Worm (Caenorhabditis elegans): ENCODE measurements around the gene K06H6.2.

K06H6.2 gene

ce11 chrV:619054-619453 is 33.5 kb downstream of the K06H6.2 start, which contains the start of gene F48G7.4 (continued):
- no peak for TF ChIP-seq egl-43 (GFP tag; IDR thresholded peaks at IDR 0.05)
- TF ChIP-seq F26F4.8 (GFP tag; conservative IDR thresholded peaks at IDR 0.05): no peak
- TF ChIP-seq ztf-7 (tag; optimal IDR thresholded peaks at IDR 0.05): no peak
- no peak for TF ChIP-seq lin-39 (tag; optimal IDR thresholded peaks at IDR 0.05)
- TF ChIP-seq mxl-2 (GFP tag; conservative IDR thresholded peaks at IDR 0.05): no peak
- TF ChIP-seq Y75B8A.6 (GFP tag; IDR thresholded peaks at IDR 0.05): no peak
- no peak for TF ChIP-seq Y5F2A.4 (GFP tag; optimal IDR thresholded peaks at IDR 0.05)
- no peak for TF ChIP-seq spr-1 (tag; optimal IDR thresholded peaks at IDR 0.05)
- TF ChIP-seq aha-1 (tag): no peak
- TF ChIP-seq Y48G9A.11 (GFP tag; IDR thresholded peaks at IDR 0.05): no peak
- peak; percentile 73 for TF ChIP-seq mep-1 (tag; optimal IDR thresholded peaks at IDR 0.05)
- TF ChIP-seq ces-1 (GFP tag; optimal IDR thresholded peaks at IDR 0.05): no peak
- TF ChIP-seq egl-27 (tag; optimal IDR thresholded peaks at IDR 0.05): no peak
- peak; percentile 75 for TF ChIP-seq dmd-6 (GFP tag; IDR thresholded peaks at IDR 0.05)
- no peak for TF ChIP-seq F49E8.2 (tag; optimal IDR thresholded peaks at IDR 0.05; ENCODE audit: borderline replicate concordance)
- TF ChIP-seq ztf-11 (tag; optimal IDR thresholded peaks at IDR 0.05): no peak
- no peak for TF ChIP-seq nhr-102 (tag; optimal IDR thresholded peaks at IDR 0.05)
- TF ChIP-seq php-3 (GFP tag; IDR thresholded peaks at IDR 0.05): no peak
- no peak for TF ChIP-seq daf-8 (GFP tag; IDR thresholded peaks at IDR 0.05)
- TF ChIP-seq madf-9 (GFP tag; conservative IDR thresholded peaks at IDR 0.05): no peak
- TF ChIP-seq lin-38 (GFP tag; IDR thresholded peaks at IDR 0.05): no peak
- TF ChIP-seq dpl-1 (GFP tag; optimal IDR thresholded peaks at IDR 0.05): peak; percentile 10
- no peak for TF ChIP-seq zip-2 (tag; optimal IDR thresholded peaks at IDR 0.05)
- no peak for TF ChIP-seq unc-39 (tag; optimal IDR thresholded peaks at IDR 0.05)
- TF ChIP-seq snpc-4 (tag; optimal IDR thresholded peaks at IDR 0.05): no peak
- TF ChIP-seq snpc-1.2 (GFP tag; IDR thresholded peaks at IDR 0.05): no peak
- TF ChIP-seq unc-62 (GFP tag; optimal IDR thresholded peaks at IDR 0.05 in 1 of 2): peak in 1 of 2 experiments; percentile 99
- no peak for TF ChIP-seq unc-62 (tag; optimal IDR thresholded peaks at IDR 0.05)
- TF ChIP-seq F10B5.3 (tag; optimal IDR thresholded peaks at IDR 0.05): no peak
- TF ChIP-seq lir-3 (tag; optimal IDR thresholded peaks at IDR 0.05): no peak
- no peak for TF ChIP-seq nhr-25 (tag; optimal IDR thresholded peaks at IDR 0.05; ENCODE audit: borderline replicate concordance, insufficient read depth)
- no peak for TF ChIP-seq ZK337.2 (GFP tag; IDR thresholded peaks at IDR 0.05)
- TF ChIP-seq lim-7 (GFP tag; IDR thresholded peaks at IDR 0.05): no peak
- peak; percentile 65 for TF ChIP-seq fkh-10 (GFP tag; optimal IDR thresholded peaks at IDR 0.05)

- no peak for TF ChIP-seq ZK546.5 (tag; optimal IDR thresholded peaks at IDR 0.05)
- TF ChIP-seq nhr-48 (tag; optimal IDR thresholded peaks at IDR 0.05): no peak
- peak; percentile 51 for TF ChIP-seq set-16 (GFP tag; IDR thresholded peaks at IDR 0.05)
- TF ChIP-seq aha-1 (tag): peak; percentile 3
- TF ChIP-seq arid-1 (GFP tag; conservative IDR thresholded peaks at IDR 0.05): no peak
These were observed 35.4 kb downstream of the K06H6.2 start for ce11 chrV:620987-621386.

DNA sequence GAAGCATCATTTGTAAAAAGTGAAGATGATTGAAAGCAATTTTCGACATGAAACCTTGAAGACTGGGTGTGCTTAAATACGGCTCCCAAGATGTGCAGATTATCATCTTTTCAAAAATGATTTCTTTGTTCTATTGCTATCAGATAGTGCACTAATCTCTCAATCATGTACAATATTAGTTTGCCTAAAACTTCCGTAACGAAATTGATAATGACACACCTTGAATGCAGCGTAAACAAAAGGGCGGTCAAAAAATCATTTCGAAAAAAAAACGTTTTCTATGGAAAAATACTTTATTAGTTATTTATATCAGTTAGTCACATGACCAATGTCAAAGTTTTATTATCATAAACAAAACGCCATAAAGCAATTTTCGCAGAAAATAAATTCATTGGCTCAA is 37.3 kb downstream of the K06H6.2 start, which contains the start of gene F48G7.5:
F48G7.5 (minus strand) TSS at position 34 of the 400 bp plus-strand sequence.
- TF ChIP-seq pqm-1 (tag; optimal IDR thresholded peaks at IDR 0.05) (peak; percentile 26), dve-1 (tag; optimal IDR thresholded peaks at IDR 0.05; ENCODE audit: insufficient read depth) (peak; percentile 6), lin-39 (tag; optimal IDR thresholded peaks at IDR 0.05) (no peak), daf-16 (GFP tag; optimal IDR thresholded peaks at IDR 0.05) (no peak), daf-16 (tag; optimal IDR thresholded peaks at IDR 0.05) (peak; percentile 78), Y5F2A.4 (GFP tag; optimal IDR thresholded peaks at IDR 0.05) (no peak)

All from whole organism, L4 larva.